Worm (Caenorhabditis elegans) whole organism, late embryonic: ENCODE measurements around the gene nhr-185.

ENCODE experiments used
- K02D7.2 ChIP-seq: sonication (generic microtip); optimal IDR thresholded peaks from 2 replicates; lab custom pipeline; 2017; ENCODE audit warnings: mild to moderate bottlenecking, missing genetic modification characterization, missing compliant biosample characterization
- K09A11.1 ChIP-seq: sonication (generic microtip); optimal IDR thresholded peaks from 2 replicates; lab custom pipeline; 2017; ENCODE audit warnings: antibody characterized with exemption, mild to moderate bottlenecking, missing genetic modification characterization, missing compliant biosample characterization; ENCODE audit not compliant: insufficient read depth
- ahr-1 ChIP-seq: sonication (generic microtip); optimal IDR thresholded peaks from 2 replicates; lab custom pipeline; 2016; ENCODE audit warnings: missing genetic modification characterization, missing compliant biosample characterization
- ama-1 ChIP-seq: fragments of 150-350 bp; optimal IDR thresholded peaks from 2 replicates; lab custom pipeline; 2014
- ceh-14 ChIP-seq: sonication (generic microtip); optimal IDR thresholded peaks from 2 replicates; lab custom pipeline; 2016; ENCODE audit warnings: missing genotype, missing genetic modification characterization, missing compliant biosample characterization
- ceh-18 ChIP-seq: sonication (generic microtip); optimal IDR thresholded peaks from 2 replicates; lab custom pipeline; 2016; ENCODE audit warnings: missing genetic modification characterization, missing compliant biosample characterization
- ceh-19 ChIP-seq: fragments of 200-800 bp; sonication (Bioruptor generic); optimal IDR thresholded peaks from 2 replicates; lab custom pipeline; 2018; ENCODE audit warnings: mild to moderate bottlenecking, missing genetic modification characterization, missing compliant biosample characterization
- ceh-2 ChIP-seq: sonication (generic microtip); optimal IDR thresholded peaks from 2 replicates; lab custom pipeline; 2016; ENCODE audit warnings: missing genotype, missing genetic modification characterization, missing compliant biosample characterization
- ceh-30 ChIP-seq: fragments of 150-350 bp; optimal IDR thresholded peaks from 2 replicates; lab custom pipeline; 2014; ENCODE audit warnings: missing biosample characterization, missing genetic modification characterization
- ceh-45 ChIP-seq: fragments of 200-800 bp; sonication (Bioruptor generic); IDR thresholded peaks from 2 replicates; pipeline ENCODE4 v1.3.6; 2022; ENCODE audit warnings: missing genetic modification reagents, missing genetic modification characterization, missing compliant biosample characterization
- ceh-6 ChIP-seq: fragments of 200-800 bp; sonication (Bioruptor generic); optimal IDR thresholded peaks from 2 replicates; lab custom pipeline; 2018; ENCODE audit warnings: mild to moderate bottlenecking, missing genetic modification characterization, missing compliant biosample characterization
- ceh-9 ChIP-seq: sonication (generic microtip); optimal IDR thresholded peaks from 2 replicates; lab custom pipeline; 2016; ENCODE audit warnings: mild to moderate bottlenecking, missing genetic modification characterization, inconsistent platforms, missing compliant biosample characterization
- che-1 ChIP-seq: sonication (generic microtip); optimal IDR thresholded peaks from 2 replicates; lab custom pipeline; 2016; ENCODE audit warnings: mild to moderate bottlenecking, missing genetic modification characterization, missing compliant biosample characterization
- dmd-4 ChIP-seq: sonication (generic microtip); optimal IDR thresholded peaks from 2 replicates; lab custom pipeline; 2016; ENCODE audit warnings: borderline replicate concordance, missing genetic modification characterization, missing compliant biosample characterization
- elt-2 ChIP-seq: sonication (generic microtip); optimal IDR thresholded peaks from 2 replicates; lab custom pipeline; 2016; ENCODE audit warnings: missing genetic modification reagents, missing genetic modification characterization, missing compliant biosample characterization
- elt-4 ChIP-seq: sonication (generic microtip); optimal IDR thresholded peaks from 2 replicates; lab custom pipeline; 2016; ENCODE audit warnings: missing genetic modification characterization, missing compliant biosample characterization
- ets-4 ChIP-seq: sonication (generic microtip); optimal IDR thresholded peaks from 2 replicates; lab custom pipeline; 2016; ENCODE audit warnings: missing genetic modification characterization, missing compliant biosample characterization
- eyg-1 ChIP-seq: sonication (generic microtip); optimal IDR thresholded peaks from 2 replicates; lab custom pipeline; 2016; ENCODE audit warnings: missing genotype, missing genetic modification characterization, missing compliant biosample characterization
- fkh-6 ChIP-seq: sonication (generic microtip); optimal IDR thresholded peaks from 2 replicates; lab custom pipeline; 2016; ENCODE audit warnings: missing genetic modification characterization, missing compliant biosample characterization
- gmeb-2 ChIP-seq: sonication (generic microtip); optimal IDR thresholded peaks from 2 replicates; lab custom pipeline; 2016; ENCODE audit warnings: missing genetic modification characterization, inconsistent platforms, missing compliant biosample characterization
- hlh-15 ChIP-seq: sonication (generic microtip); optimal IDR thresholded peaks from 2 replicates; lab custom pipeline; 2016; ENCODE audit warnings: missing genetic modification characterization, missing compliant biosample characterization
- hlh-30 ChIP-seq: sonication (generic microtip); optimal IDR thresholded peaks from 2 replicates; lab custom pipeline; 2017; ENCODE audit warnings: antibody characterized with exemption, missing genetic modification characterization, missing compliant biosample characterization; ENCODE audit not compliant: insufficient read depth
- lim-6 ChIP-seq: sonication (generic microtip); optimal IDR thresholded peaks from 2 replicates; lab custom pipeline; 2016; ENCODE audit warnings: missing genetic modification characterization, missing compliant biosample characterization
- lin-11 ChIP-seq: fragments of 200-800 bp; sonication (Bioruptor generic); optimal IDR thresholded peaks from 2 replicates; lab custom pipeline; 2018; ENCODE audit warnings: mild to moderate bottlenecking, missing genetic modification characterization, missing compliant biosample characterization
- madf-2 ChIP-seq: sonication (generic microtip); optimal IDR thresholded peaks from 2 replicates; lab custom pipeline; 2017; ENCODE audit warnings: missing genetic modification characterization, missing compliant biosample characterization
- mec-3 ChIP-seq: sonication (generic microtip); optimal IDR thresholded peaks from 2 replicates; lab custom pipeline; 2016; ENCODE audit warnings: borderline replicate concordance, missing genetic modification characterization, missing compliant biosample characterization
- nfya-1 ChIP-seq: sonication (generic microtip); optimal IDR thresholded peaks from 2 replicates; lab custom pipeline; 2017; ENCODE audit warnings: missing genetic modification characterization, mild to moderate bottlenecking, missing compliant biosample characterization, antibody characterized with exemption, moderate library complexity
- nhr-11 ChIP-seq: fragments of 150-350 bp; optimal IDR thresholded peaks from 2 replicates; lab custom pipeline; 2014; ENCODE audit warnings: missing biosample characterization, missing genetic modification characterization
- pag-3 ChIP-seq: sonication (generic microtip); optimal IDR thresholded peaks from 2 replicates; lab custom pipeline; 2016; ENCODE audit warnings: missing compliant biosample characterization, missing genetic modification characterization, borderline replicate concordance
- pax-1 ChIP-seq: fragments of 150-350 bp; optimal IDR thresholded peaks from 2 replicates; lab custom pipeline; 2014; ENCODE audit warnings: missing biosample characterization, missing genetic modification characterization
- pha-2 ChIP-seq: sonication (generic microtip); optimal IDR thresholded peaks from 2 replicates; lab custom pipeline; 2017; ENCODE audit warnings: mild to moderate bottlenecking, missing genetic modification characterization, missing compliant biosample characterization
- pha-4 ChIP-seq: fragments of 150-350 bp; optimal IDR thresholded peaks from 2 replicates; lab custom pipeline; 2018; ENCODE audit warnings: missing biosample characterization, missing genetic modification reagents, missing genetic modification characterization
- ref-2 ChIP-seq: sonication (generic microtip); optimal IDR thresholded peaks from 2 replicates; lab custom pipeline; 2016; ENCODE audit warnings: missing genetic modification characterization, missing compliant biosample characterization
- rnt-1 ChIP-seq: sonication (generic microtip); optimal IDR thresholded peaks from 2 replicates; lab custom pipeline; 2016; ENCODE audit warnings: missing genetic modification characterization, missing compliant biosample characterization
- sdc-2 ChIP-seq: sonication (generic microtip); optimal IDR thresholded peaks from 2 replicates; lab custom pipeline; 2016; ENCODE audit warnings: missing genotype, missing genetic modification characterization, missing compliant biosample characterization
- syd-9 ChIP-seq: sonication (generic microtip); optimal IDR thresholded peaks from 2 replicates; lab custom pipeline; 2016; ENCODE audit warnings: mild to moderate bottlenecking, missing genetic modification characterization, moderate library complexity, missing compliant biosample characterization
- tbx-2 ChIP-seq: sonication (generic microtip); optimal IDR thresholded peaks from 2 replicates; lab custom pipeline; 2016; ENCODE audit warnings: missing genetic modification characterization, missing compliant biosample characterization
- tbx-7 ChIP-seq: sonication (generic microtip); optimal IDR thresholded peaks from 2 replicates; lab custom pipeline; 2016; ENCODE audit warnings: missing genotype, missing genetic modification characterization, missing compliant biosample characterization
- ttx-3 ChIP-seq: sonication (generic microtip); optimal IDR thresholded peaks from 2 replicates; lab custom pipeline; 2016; ENCODE audit warnings: missing genetic modification reagents, missing genetic modification characterization, missing compliant biosample characterization
- unc-3 ChIP-seq, 2 experiments: fragments of 200-800 bp in 1 of 2; sonication (Bioruptor generic) in 1 of 2; sonication (generic microtip) in 1 of 2; conservative IDR thresholded peaks in 1 of 2; optimal IDR thresholded peaks in 1 of 2; 2 replicates each; pipeline versions ENCODE4 v1.3.6 to Lab custom; 2016 to 2022; ENCODE audit warnings: missing compliant biosample characterization in 2 of 2, missing genetic modification characterization in 2 of 2, missing genetic modification reagents in 1 of 2

Gene nhr-185

DNA sequence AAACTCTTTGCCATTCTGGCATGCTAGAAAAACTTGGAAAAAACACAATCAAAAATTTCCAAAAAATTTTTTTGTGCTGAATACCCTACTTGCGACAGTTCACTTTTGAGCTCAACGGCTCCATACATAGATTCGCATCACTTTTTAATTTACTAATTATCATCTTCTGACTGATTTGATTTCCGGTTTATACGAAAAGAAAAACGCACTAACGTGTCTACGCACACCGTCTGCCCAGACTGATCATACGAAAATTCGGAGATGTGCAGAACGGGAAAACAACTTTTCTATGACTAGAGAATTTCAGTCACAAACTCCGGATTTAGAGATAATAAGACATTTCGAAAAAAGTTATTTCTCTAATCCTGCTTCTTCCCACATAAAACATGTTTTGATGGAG is 37.4 kb upstream of the nhr-185 start:
- TF ChIP-seq ceh-19, result no peak
- TF ChIP-seq pag-3 (tag; lab: Kevin White, UChicago), result no peak
- no peak for TF ChIP-seq ets-4
- TF ChIP-seq hlh-15, result no peak
- TF ChIP-seq ama-1 (lab: Kevin White, UChicago), result no peak
- TF ChIP-seq ref-2 (tag; lab: Kevin White, UChicago), result no peak
- TF ChIP-seq syd-9 (tag; lab: Kevin White, UChicago), result no peak
- TF ChIP-seq ceh-6 (GFP tag; lab: Kevin White, UChicago), result no peak
- no peak for TF ChIP-seq pha-2 (tag; lab: Kevin White, UChicago)
- no peak for TF ChIP-seq lim-6 (tag; lab: Kevin White, UChicago)
- TF ChIP-seq fkh-6 (tag; lab: Kevin White, UChicago), result no peak
- no peak for TF ChIP-seq sdc-2 (tag; lab: Kevin White, UChicago)
- no peak for TF ChIP-seq pha-4

DNA sequence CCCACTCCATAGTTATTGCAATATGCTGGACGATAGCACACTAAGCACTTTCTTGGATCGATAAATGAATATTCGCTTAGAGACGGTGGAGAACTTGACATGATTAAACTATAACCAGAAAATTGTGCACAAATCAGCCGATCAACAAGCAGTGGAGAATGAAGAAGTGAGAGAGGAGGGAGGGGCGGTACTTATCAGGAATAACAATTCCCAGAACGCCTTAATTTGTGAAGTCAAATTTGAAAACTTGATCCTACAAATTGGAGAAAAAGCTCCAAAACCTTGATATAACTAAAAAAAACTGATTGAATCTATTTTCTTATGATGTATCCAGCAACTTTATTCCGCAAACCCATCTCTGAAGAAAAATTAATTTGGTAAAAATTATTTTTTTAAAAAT is 31.1 kb upstream of the nhr-185 start, which contains the start of gene nhr-159:
Gene nhr-159, minus strand, starts transcription at position 101 of the 400 bp plus-strand sequence.
- no peak for TF ChIP-seq ahr-1 (tag; lab: Kevin White, UChicago)
- no peak for TF ChIP-seq mec-3 (tag; lab: Kevin White, UChicago)
- TF ChIP-seq K09A11.1 (tag; lab: Kevin White, UChicago), result no peak
- TF ChIP-seq ceh-9 (tag; lab: Kevin White, UChicago), result no peak
- TF ChIP-seq ets-4, result no peak
- no peak for TF ChIP-seq lin-11 (tag; lab: Kevin White, UChicago)
- TF ChIP-seq unc-3 (GFP tag; conservative IDR thresholded peaks at IDR 0.05; lab: Robert Waterston, UW), result no peak
- TF ChIP-seq unc-3 (tag; optimal IDR thresholded peaks at IDR 0.05; lab: Kevin White, UChicago), result no peak
- TF ChIP-seq nfya-1, result no peak
- no peak for TF ChIP-seq ceh-19
- no peak for TF ChIP-seq hlh-30 (tag; lab: Kevin White, UChicago)
- TF ChIP-seq rnt-1 (tag; lab: Kevin White, UChicago), result no peak
- no peak for TF ChIP-seq ceh-6 (GFP tag; lab: Kevin White, UChicago)
- no peak for TF ChIP-seq nhr-11
- TF ChIP-seq madf-2 (tag; lab: Kevin White, UChicago), result no peak
- no peak for TF ChIP-seq ceh-2
- TF ChIP-seq ceh-18 (tag; lab: Kevin White, UChicago), result no peak
- TF ChIP-seq ttx-3, result no peak
- TF ChIP-seq K02D7.2, result no peak
- TF ChIP-seq elt-4 (tag; lab: Kevin White, UChicago), result no peak
- TF ChIP-seq elt-2 (tag; lab: Kevin White, UChicago), result no peak

ce11 chrV:3877242-3877641 is 30.1 kb upstream of the nhr-185 start:
- TF ChIP-seq ets-4 (no peak), pax-1 (tag; lab: Kevin White, UChicago) (no peak), ttx-3 (no peak), lin-11 (tag; lab: Kevin White, UChicago) (no peak), unc-3 (GFP tag; conservative IDR thresholded peaks at IDR 0.05; lab: Robert Waterston, UW) (no peak), unc-3 (tag; optimal IDR thresholded peaks at IDR 0.05; lab: Kevin White, UChicago) (no peak), tbx-7 (tag; lab: Kevin White, UChicago) (no peak), che-1 (no peak), ceh-14 (tag; lab: Kevin White, UChicago) (no peak), dmd-4 (tag; lab: Kevin White, UChicago) (no peak), ceh-30 (tag; lab: Kevin White, UChicago) (no peak)

- no peak for TF ChIP-seq rnt-1 (tag; lab: Kevin White, UChicago)
- TF ChIP-seq madf-2 (tag; lab: Kevin White, UChicago), result no peak
- no peak for TF ChIP-seq eyg-1 (tag; lab: Kevin White, UChicago)
- TF ChIP-seq pag-3 (tag; lab: Kevin White, UChicago), result no peak
- no peak for TF ChIP-seq tbx-2 (tag; lab: Kevin White, UChicago)
- TF ChIP-seq ceh-45 (GFP tag; lab: Robert Waterston, UW), result no peak
- no peak for TF ChIP-seq gmeb-2 (tag; lab: Kevin White, UChicago)
Measured at ce11 chrV:3874102-3874744, 27.1 kb upstream of the nhr-185 start, which contains the start of gene nhr-158. TSS of gene nhr-158 (minus strand) at chrV:3874152.
